Fruit fly (Drosophila melanogaster) whole organism, pupa: ENCODE results near the gene Grl62b.

Experiments
- CG10348 ChIP-seq: fragments of 200-800 bp; sonication (Bioruptor generic); IDR thresholded peaks from 2 replicates; pipeline ENCODE4 v1.3.6; 2022; ENCODE audit warnings: missing biosample characterization, missing genetic modification characterization
- CG13204 ChIP-seq: fragments of 200-800 bp; sonication (Bioruptor generic); optimal IDR thresholded peaks from 2 replicates; lab custom pipeline; 2018; ENCODE audit warnings: missing biosample characterization, mild to moderate bottlenecking, missing genetic modification characterization, moderate library complexity
- CG14655 ChIP-seq: fragments of 200-800 bp; sonication (Bioruptor generic); optimal IDR thresholded peaks from 3 replicates; lab custom pipeline; 2017; ENCODE audit warnings: mild to moderate bottlenecking, missing biosample characterization, missing genetic modification reagents, missing genetic modification characterization
- CG32121 ChIP-seq: fragments of 200-800 bp; sonication (Bioruptor generic); IDR thresholded peaks from 2 replicates; pipeline ENCODE4 v1.3.6; 2022; ENCODE audit warnings: missing biosample characterization, missing genetic modification characterization
- CG4496 ChIP-seq: fragments of 200-800 bp; sonication (Bioruptor generic); IDR thresholded peaks from 3 replicates; pipeline ENCODE4 v1.3.6; 2022; ENCODE audit warnings: missing biosample characterization, missing genetic modification characterization
- CG8159 ChIP-seq: fragments of 200-800 bp; sonication (Bioruptor generic); optimal IDR thresholded peaks from 3 replicates; lab custom pipeline; 2018; ENCODE audit warnings: missing biosample characterization, mild to moderate bottlenecking, missing genetic modification characterization, moderate library complexity
- CG9948 ChIP-seq: fragments of 200-800 bp; sonication (Bioruptor generic); optimal IDR thresholded peaks from 2 replicates; lab custom pipeline; 2018; ENCODE audit warnings: missing biosample characterization, mild to moderate bottlenecking, missing genetic modification characterization, moderate library complexity
- EcR ChIP-seq: fragments of 200-800 bp; sonication (Bioruptor generic); optimal IDR thresholded peaks from 3 replicates; lab custom pipeline; 2019; ENCODE audit warnings: missing biosample characterization, missing genetic modification characterization, mild to moderate bottlenecking, moderate library complexity, missing genetic modification reagents
- Pif1A ChIP-seq: fragments of 200-800 bp; sonication (Bioruptor generic); optimal IDR thresholded peaks from 3 replicates; lab custom pipeline; 2016; ENCODE audit warnings: missing biosample characterization, missing genetic modification characterization
- Pif1B ChIP-seq: fragments of 200-800 bp; sonication (Bioruptor generic); optimal IDR thresholded peaks from 3 replicates; lab custom pipeline; 2016; ENCODE audit warnings: missing biosample characterization, missing genetic modification characterization
- gl ChIP-seq: fragments of 200-800 bp; sonication (Bioruptor generic); optimal IDR thresholded peaks from 2 replicates; lab custom pipeline; 2018; ENCODE audit warnings: missing biosample characterization, mild to moderate bottlenecking, missing genetic modification characterization
- rn ChIP-seq: fragments of 200-800 bp; sonication (Bioruptor generic); IDR thresholded peaks from 2 replicates; pipeline ENCODE4 v1.3.6; 2022; ENCODE audit warnings: missing biosample characterization, missing genetic modification characterization

DNA sequence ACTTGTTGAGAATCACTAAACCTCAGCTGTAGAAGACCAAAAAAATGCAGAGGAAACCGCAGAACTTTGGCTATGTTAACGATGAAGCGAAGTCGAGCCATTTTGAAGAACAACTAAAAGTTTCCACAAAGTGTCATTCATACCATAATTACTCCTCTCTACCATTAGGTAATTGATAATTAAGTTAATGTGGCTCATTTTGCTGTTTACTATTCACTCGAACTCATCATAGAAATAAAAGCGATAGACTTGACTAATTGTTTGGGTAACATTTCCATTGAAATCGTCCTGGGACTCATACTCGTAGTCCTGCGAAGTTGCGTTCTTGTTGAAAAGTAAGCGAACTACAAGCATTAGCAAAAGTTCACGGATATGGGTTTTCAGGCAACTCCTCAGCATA, 1.3 kb downstream of the Grl62b start, which contains the start of gene Grl62a:
- TF ChIP-seq CG4496 (GFP tag; lab: Robert Waterston, UW): no peak
- no peak for TF ChIP-seq Pif1A (GFP tag; lab: Kevin White, UChicago)
- TF ChIP-seq gl: no peak
- no peak for TF ChIP-seq EcR (GFP tag; lab: Kevin White, UChicago)
- TF ChIP-seq CG8159 (tag; lab: Kevin White, UChicago): no peak
- no peak for TF ChIP-seq rn (GFP tag; lab: Robert Waterston, UW)
- TF ChIP-seq Pif1B (GFP tag; lab: Kevin White, UChicago): no peak
- TF ChIP-seq CG9948 (tag; lab: Kevin White, UChicago): no peak
- no peak for TF ChIP-seq CG14655 (GFP tag; lab: Kevin White, UChicago)
- no peak for TF ChIP-seq CG32121 (GFP tag; lab: Robert Waterston, UW)
- no peak for TF ChIP-seq CG13204 (GFP tag; lab: Kevin White, UChicago)
- TF ChIP-seq CG10348 (GFP tag; lab: Robert Waterston, UW): no peak
